Worm (Caenorhabditis elegans): ENCODE measurements around the gene acs-1.

The acs-1 gene

ce11 chrV:6496611-6497158 is 28.1 kb upstream of the acs-1 start, which contains the start of gene dgtr-1:
dgtr-1 (plus strand) TSS chrV:6497108.
- TF ChIP-seq ceh-30 (tag; optimal IDR thresholded peaks at IDR 0.05) = no peak
- TF ChIP-seq pha-2 (tag; optimal IDR thresholded peaks at IDR 0.05) = no peak
- TF ChIP-seq C08G9.2 (tag; optimal IDR thresholded peaks at IDR 0.05) = no peak
- no peak for TF ChIP-seq sox-2 (GFP tag; IDR thresholded peaks at IDR 0.05)
- TF ChIP-seq unc-42 (tag; optimal IDR thresholded peaks at IDR 0.05) = no peak
- no peak for TF ChIP-seq hlh-30 (tag; optimal IDR thresholded peaks at IDR 0.05; ENCODE audit: insufficient read depth)
- no peak for TF ChIP-seq ceh-45 (GFP tag; IDR thresholded peaks at IDR 0.05)
- TF ChIP-seq nhr-11 (tag; optimal IDR thresholded peaks at IDR 0.05) = no peak
- TF ChIP-seq pax-1 (tag; optimal IDR thresholded peaks at IDR 0.05) = no peak
- TF ChIP-seq hlh-8 (tag; optimal IDR thresholded peaks at IDR 0.05) = no peak
- no peak for TF ChIP-seq lim-6 (tag; optimal IDR thresholded peaks at IDR 0.05)
- TF ChIP-seq C38D4.7 (GFP tag; optimal IDR thresholded peaks at IDR 0.05) = no peak
- no peak for TF ChIP-seq pros-1 (tag; optimal IDR thresholded peaks at IDR 0.05)
- TF ChIP-seq ttx-3 (tag; optimal IDR thresholded peaks at IDR 0.05) = no peak
- no peak for TF ChIP-seq pat-9 (tag; optimal IDR thresholded peaks at IDR 0.05)
- no peak for TF ChIP-seq madf-2 (tag; optimal IDR thresholded peaks at IDR 0.05)
- no peak for TF ChIP-seq ceh-31 (tag; optimal IDR thresholded peaks at IDR 0.05)
- no peak for TF ChIP-seq T23F11.4 (GFP tag; optimal IDR thresholded peaks at IDR 0.05)

- TF ChIP-seq pat-9 (tag; optimal IDR thresholded peaks at IDR 0.05) (no peak), unc-3 (GFP tag; conservative IDR thresholded peaks at IDR 0.05) (no peak), unc-3 (tag; optimal IDR thresholded peaks at IDR 0.05) (no peak), dve-1 (tag; optimal IDR thresholded peaks at IDR 0.05) (no peak), ceh-31 (tag; optimal IDR thresholded peaks at IDR 0.05) (no peak), ceh-22 (tag; optimal IDR thresholded peaks at IDR 0.05) (no peak)
Measured at ce11 chrV:6498441-6498840, 26.3 kb upstream of the acs-1 start.

- TF ChIP-seq lim-6 (tag; optimal IDR thresholded peaks at IDR 0.05) = no peak
Measured at ce11 chrV:6498903-6499302, 25.9 kb upstream of the acs-1 start, which contains the start of gene W01A11.1. W01A11.1 (plus strand) TSS chrV:6499224.

ce11 chrV:6503158-6503557 is 21.6 kb upstream of the acs-1 start:
- TF ChIP-seq ceh-18 (tag; optimal IDR thresholded peaks at IDR 0.05) (no peak), pag-3 (tag; optimal IDR thresholded peaks at IDR 0.05; ENCODE audit: borderline replicate concordance) (no peak), F13H6.1 (tag; optimal IDR thresholded peaks at IDR 0.05) (no peak), Y22D7AL.16 (tag; optimal IDR thresholded peaks at IDR 0.05) (no peak), syd-9 (tag; optimal IDR thresholded peaks at IDR 0.05) (no peak), unc-55 (GFP tag; optimal IDR thresholded peaks at IDR 0.05) (peak; percentile 59), gmeb-2 (tag; optimal IDR thresholded peaks at IDR 0.05) (no peak)

- TF ChIP-seq odd-2 (tag; optimal IDR thresholded peaks at IDR 0.05) = no peak
- no peak for TF ChIP-seq pha-2 (tag; optimal IDR thresholded peaks at IDR 0.05)
Measured at ce11 chrV:6504131-6504827, 20.5 kb upstream of the acs-1 start, which contains the start of gene moc-2. moc-2 (minus strand) TSS chrV:6504181.

- no peak for TF ChIP-seq ceh-34 (tag; optimal IDR thresholded peaks at IDR 0.05)
- TF ChIP-seq ceh-19 (GFP tag; optimal IDR thresholded peaks at IDR 0.05) = no peak
- no peak for TF ChIP-seq pros-1 (tag; optimal IDR thresholded peaks at IDR 0.05)
- no peak for TF ChIP-seq unc-86 (tag; optimal IDR thresholded peaks at IDR 0.05)
Measured at ce11 chrV:6505339-6505811, 19.4 kb upstream of the acs-1 start, which contains the start of gene W01A11.7. W01A11.7 (minus strand) TSS chrV:6505389.
